Worm (Caenorhabditis elegans) whole organism, L1 larva: Measurements from ENCODE around the gene mcp-1.

ENCODE experiments used
- ets-5 ChIP-seq: fragments of 200-800 bp; sonication (Bioruptor generic); IDR thresholded peaks from 2 replicates; pipeline ENCODE4 v1.3.6; 2022; ENCODE audit warnings: missing genetic modification characterization, missing compliant biosample characterization
- lin-13 ChIP-seq: fragments of 150-350 bp; optimal IDR thresholded peaks from 2 replicates; lab custom pipeline; 2014; ENCODE audit warnings: missing biosample characterization, missing genetic modification reagents, missing genetic modification characterization
- lin-15B ChIP-seq: fragments of 150-350 bp; sonication (generic microtip); optimal IDR thresholded peaks from 3 replicates; lab custom pipeline; 2014; ENCODE audit warnings: missing biosample characterization, missing genetic modification characterization
- nhr-11 ChIP-seq: fragments of 150-350 bp; optimal IDR thresholded peaks from 2 replicates; lab custom pipeline; 2014; ENCODE audit warnings: missing biosample characterization, missing genetic modification characterization
- nhr-237 ChIP-seq: fragments of 150-350 bp; optimal IDR thresholded peaks from 2 replicates; lab custom pipeline; 2014; ENCODE audit warnings: missing biosample characterization, missing genetic modification characterization
- pqm-1 ChIP-seq: sonication (generic microtip); optimal IDR thresholded peaks from 3 replicates; lab custom pipeline; 2017; ENCODE audit warnings: missing biosample characterization, missing genetic modification characterization
- skn-1 ChIP-seq: fragments of 150-350 bp; optimal IDR thresholded peaks from 2 replicates; lab custom pipeline; 2014; ENCODE audit warnings: missing biosample characterization, missing genetic modification characterization
- snpc-4 ChIP-seq: fragments of 150-350 bp; optimal IDR thresholded peaks from 2 replicates; lab custom pipeline; 2014; ENCODE audit warnings: missing biosample characterization, missing genetic modification characterization
- sox-4 ChIP-seq: sonication (generic microtip); optimal IDR thresholded peaks from 2 replicates; lab custom pipeline; 2016; ENCODE audit warnings: missing genetic modification characterization, missing compliant biosample characterization
- tbx-2 ChIP-seq: sonication (generic microtip); optimal IDR thresholded peaks from 2 replicates; lab custom pipeline; 2016; ENCODE audit warnings: missing genetic modification characterization, missing compliant biosample characterization
- unc-30 ChIP-seq: sonication (generic microtip); optimal IDR thresholded peaks from 2 replicates; lab custom pipeline; 2017; ENCODE audit warnings: missing biosample characterization, missing genetic modification characterization
- unc-86 ChIP-seq: sonication (generic microtip); optimal IDR thresholded peaks from 2 replicates; lab custom pipeline; 2016; ENCODE audit warnings: missing genetic modification characterization, missing compliant biosample characterization
- ztf-11 ChIP-seq, 2 experiments: sonication (generic microtip); optimal IDR thresholded peaks; 2 replicates each; lab custom pipeline; 2016 to 2017; ENCODE audit warnings: missing genetic modification characterization in 2 of 2, missing biosample characterization in 1 of 2, missing compliant biosample characterization in 1 of 2
- ztf-4 ChIP-seq: fragments of 150-350 bp; optimal IDR thresholded peaks from 2 replicates; lab custom pipeline; 2014; ENCODE audit warnings: missing biosample characterization, missing genetic modification characterization

- TF ChIP-seq unc-30 (tag; lab: Kevin White, UChicago) (no peak), tbx-2 (tag; lab: Kevin White, UChicago) (no peak), lin-15B (tag; lab: Kevin White, UChicago) (no peak), ztf-11 (tag; optimal IDR thresholded peaks at IDR 0.05; lab: Kevin White, UChicago) (no peak), skn-1 (tag; lab: Kevin White, UChicago) (no peak), snpc-4 (no peak), ets-5 (GFP tag; lab: Robert Waterston, UW) (no peak), lin-13 (GFP tag; lab: Kevin White, UChicago) (no peak), nhr-11 (tag; lab: Kevin White, UChicago) (no peak), nhr-237 (tag; lab: Kevin White, UChicago) (no peak), ztf-4 (tag; lab: Kevin White, UChicago) (no peak), pqm-1 (tag; lab: Kevin White, UChicago) (no peak), unc-86 (tag; lab: Kevin White, UChicago) (no peak), sox-4 (tag; lab: Kevin White, UChicago) (no peak)
Measured at ce11 chrV:5963092-5963491, 1.5 kb downstream of the mcp-1 start.
